Fruit fly (Drosophila melanogaster) whole organism, wandering third instar larva: ENCODE measurements around the gene jumu.

Experiments
- OdsH ChIP-seq: fragments of 200-800 bp; sonication (Bioruptor generic); optimal IDR thresholded peaks from 2 replicates; lab custom pipeline; 2016; ENCODE audit warnings: missing biosample characterization, mild to moderate bottlenecking, missing genetic modification characterization
- Rel ChIP-seq, 2 experiments: fragments of 200-800 bp; sonication (Bioruptor generic) in 1 of 2; optimal IDR thresholded peaks; 2 replicates in 1 of 2; 3 replicates in 1 of 2; lab custom pipeline; 2016 to 2019; ENCODE audit warnings: mild to moderate bottlenecking in 2 of 2, missing biosample characterization in 2 of 2, missing genetic modification characterization in 2 of 2, moderate library complexity in 1 of 2
- brk ChIP-seq: fragments of 200-800 bp; sonication (Bioruptor generic); optimal IDR thresholded peaks from 2 replicates; lab custom pipeline; 2016; ENCODE audit warnings: missing biosample characterization, mild to moderate bottlenecking, missing genetic modification characterization
- fru ChIP-seq: fragments of 200-800 bp; sonication (Bioruptor generic); optimal IDR thresholded peaks from 3 replicates; lab custom pipeline; 2016; ENCODE audit warnings: missing biosample characterization, mild to moderate bottlenecking, missing genetic modification characterization
- pan ChIP-seq: fragments of >200 bp; optimal IDR thresholded peaks from 2 replicates; lab custom pipeline; 2017

DNA sequence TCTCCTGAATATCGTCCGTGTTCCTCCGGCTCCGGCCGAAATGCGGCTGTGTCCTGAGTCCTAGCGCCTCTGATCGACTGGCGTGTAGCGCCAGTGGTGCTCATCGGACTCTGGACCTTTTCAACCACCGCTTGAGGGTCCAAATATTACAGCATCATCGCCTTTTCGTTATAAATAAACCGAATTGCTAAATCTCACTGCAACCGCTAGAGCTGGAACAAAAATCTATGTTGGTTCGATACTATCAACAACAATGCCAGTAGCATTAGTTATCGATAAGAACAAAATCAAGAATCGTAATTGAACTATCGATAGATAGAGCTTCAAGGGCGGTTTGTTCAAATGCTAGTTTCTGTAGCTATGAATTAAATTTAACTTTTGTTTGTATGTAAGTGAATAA, 57.1 kb downstream of the jumu start, which contains the start of gene CG6325:
- TF ChIP-seq brk (GFP tag; lab: Kevin White, UChicago) = no peak
- TF ChIP-seq pan (lab: Kevin White, UChicago) = no peak
- TF ChIP-seq fru (GFP tag; lab: Kevin White, UChicago) = no peak
- no peak for TF ChIP-seq Rel (GFP tag; optimal IDR thresholded peaks at IDR 0.05; lab: Kevin White, UChicago)
- no peak for TF ChIP-seq Rel (tag; optimal IDR thresholded peaks at IDR 0.05; lab: Kevin White, UChicago)
- TF ChIP-seq OdsH = no peak
